Fruit fly (Drosophila melanogaster) whole organism, embryonic: ENCODE measurements around the gene Hsp70Ab.
A peak's percentile ranks its signal among the peaks of the same experiment; 100 is the strongest.

Source experiments
- Awh ChIP-seq: fragments of 200-800 bp; sonication (Bioruptor generic); IDR thresholded peaks from 2 replicates; pipeline ENCODE4, ENCODE4 v1.3.6; 2022; ENCODE audit warnings: missing biosample characterization, missing genetic modification characterization
- Blimp-1 ChIP-seq: fragments of 200-800 bp; sonication (Bioruptor generic); optimal IDR thresholded peaks from 3 replicates; lab custom pipeline; 2018; ENCODE audit warnings: missing biosample characterization, missing genetic modification characterization, mild to moderate bottlenecking, moderate library complexity, missing genetic modification reagents
- CG10267 ChIP-seq: fragments of 200-800 bp; sonication (Bioruptor generic); optimal IDR thresholded peaks from 2 replicates; lab custom pipeline; 2018; ENCODE audit warnings: missing biosample characterization, mild to moderate bottlenecking, missing genetic modification characterization, moderate library complexity
- CG11085 ChIP-seq: fragments of 200-800 bp; sonication (Bioruptor generic); IDR thresholded peaks from 2 replicates; pipeline ENCODE4 v1.3.6; 2022; ENCODE audit warnings: missing biosample characterization, missing genetic modification characterization
- CG11504 ChIP-seq: fragments of 200-800 bp; sonication (Bioruptor generic); optimal IDR thresholded peaks from 3 replicates; lab custom pipeline; 2019; ENCODE audit warnings: missing biosample characterization, mild to moderate bottlenecking, missing genetic modification characterization, moderate library complexity
- CG12219 ChIP-seq: fragments of 200-800 bp; sonication (Bioruptor generic); optimal IDR thresholded peaks from 3 replicates; lab custom pipeline; 2018; ENCODE audit warnings: missing biosample characterization, mild to moderate bottlenecking, missing genetic modification characterization
- CG12391 ChIP-seq: fragments of 200-800 bp; sonication (Bioruptor generic); optimal IDR thresholded peaks from 3 replicates; lab custom pipeline; 2018; ENCODE audit warnings: missing biosample characterization, mild to moderate bottlenecking, missing genetic modification characterization, moderate library complexity
- CG14860 ChIP-seq: fragments of 200-800 bp; sonication (Bioruptor generic); IDR thresholded peaks from 3 replicates; pipeline ENCODE4 v1.3.6; 2022; ENCODE audit warnings: missing biosample characterization, missing genetic modification characterization; ENCODE audit not compliant: partially characterized antibody
- CG14965 ChIP-seq: fragments of 200-800 bp; sonication (Bioruptor generic); optimal IDR thresholded peaks from 2 replicates; lab custom pipeline; 2016; ENCODE audit warnings: missing biosample characterization, missing genetic modification characterization, borderline replicate concordance
- CG18262 ChIP-seq: fragments of 200-800 bp; optimal IDR thresholded peaks from 3 replicates; lab custom pipeline; 2019; ENCODE audit warnings: missing biosample characterization, mild to moderate bottlenecking, missing genetic modification characterization, moderate library complexity
- CG2712 ChIP-seq: fragments of 200-800 bp; optimal IDR thresholded peaks from 3 replicates; lab custom pipeline; 2019; ENCODE audit warnings: missing biosample characterization, mild to moderate bottlenecking, missing genetic modification characterization, moderate library complexity
- CG30403 ChIP-seq: fragments of 200-800 bp; sonication (Bioruptor generic); optimal IDR thresholded peaks from 3 replicates; lab custom pipeline; 2016; ENCODE audit warnings: missing biosample characterization, missing genetic modification characterization
- CG30431 ChIP-seq: fragments of 200-800 bp; sonication (Bioruptor generic); optimal IDR thresholded peaks from 2 replicates; lab custom pipeline; 2017; ENCODE audit warnings: missing biosample characterization, missing genetic modification characterization
- CG31441 ChIP-seq: fragments of 200-800 bp; sonication (Bioruptor generic); IDR thresholded peaks from 2 replicates; pipeline ENCODE4 v1.3.6; 2022; ENCODE audit warnings: missing biosample characterization, missing genetic modification characterization
- CG7745 ChIP-seq: fragments of 200-800 bp; sonication (Bioruptor generic); optimal IDR thresholded peaks from 2 replicates; lab custom pipeline; 2018; ENCODE audit warnings: missing biosample characterization, mild to moderate bottlenecking, missing genetic modification characterization, moderate library complexity
- CG9437 ChIP-seq: fragments of 200-800 bp; sonication (Bioruptor generic); optimal IDR thresholded peaks from 2 replicates; lab custom pipeline; 2018; ENCODE audit warnings: missing biosample characterization, mild to moderate bottlenecking, missing genetic modification characterization
- D19B ChIP-seq: fragments of 200-800 bp; sonication (Bioruptor generic); optimal IDR thresholded peaks from 2 replicates; lab custom pipeline; 2017; ENCODE audit warnings: missing biosample characterization, mild to moderate bottlenecking, missing genetic modification characterization
- Doc2 ChIP-seq: fragments of 200-800 bp; sonication (Bioruptor generic); IDR thresholded peaks from 2 replicates; pipeline ENCODE4 v1.3.6; 2022; ENCODE audit warnings: missing biosample characterization, missing genetic modification characterization
- Drgx ChIP-seq: fragments of 200-800 bp; sonication (Bioruptor generic); IDR thresholded peaks from 2 replicates; pipeline ENCODE4 v1.3.6; 2022; ENCODE audit warnings: missing biosample characterization, missing genetic modification characterization
- H15 ChIP-seq: fragments of 200-800 bp; sonication (Bioruptor generic); IDR thresholded peaks from 3 replicates; pipeline ENCODE4 v1.3.6; 2022; ENCODE audit warnings: missing biosample characterization, missing genetic modification characterization
- Jarid2 ChIP-seq: fragments of 200-800 bp; sonication (Bioruptor generic); optimal IDR thresholded peaks from 3 replicates; lab custom pipeline; 2017; ENCODE audit warnings: mild to moderate bottlenecking, missing biosample characterization, missing genetic modification reagents, missing genetic modification characterization
- Sox102F ChIP-seq: fragments of 200-800 bp; sonication (Bioruptor generic); optimal IDR thresholded peaks from 2 replicates; lab custom pipeline; 2018; ENCODE audit warnings: missing biosample characterization, mild to moderate bottlenecking, missing genetic modification characterization, moderate library complexity
- ac ChIP-seq: fragments of 200-800 bp; sonication (Bioruptor generic); optimal IDR thresholded peaks from 3 replicates; lab custom pipeline; 2017; ENCODE audit warnings: missing biosample characterization, mild to moderate bottlenecking, missing genetic modification characterization
- ato ChIP-seq: fragments of 200-800 bp; sonication (Bioruptor generic); IDR thresholded peaks from 2 replicates; pipeline ENCODE4 v1.3.6; 2022; ENCODE audit warnings: missing biosample characterization, missing genetic modification characterization; ENCODE audit not compliant: partially characterized antibody
- cwo ChIP-seq: fragments of 200-800 bp; sonication (Bioruptor generic); optimal IDR thresholded peaks from 3 replicates; lab custom pipeline; 2017; ENCODE audit warnings: missing biosample characterization, missing genetic modification characterization, mild to moderate bottlenecking, moderate library complexity, missing genetic modification reagents
- dmrt11E ChIP-seq: fragments of 200-800 bp; sonication (Bioruptor generic); optimal IDR thresholded peaks from 3 replicates; lab custom pipeline; 2018; ENCODE audit warnings: missing biosample characterization, mild to moderate bottlenecking, missing genetic modification characterization, moderate library complexity
- exex ChIP-seq: fragments of 200-800 bp; sonication (Bioruptor generic); optimal IDR thresholded peaks from 4 replicates; lab custom pipeline; 2018; ENCODE audit warnings: missing biosample characterization, mild to moderate bottlenecking, missing genetic modification characterization, moderate library complexity
- fd96Cb ChIP-seq: fragments of 200-800 bp; sonication (Bioruptor generic); optimal IDR thresholded peaks from 2 replicates; lab custom pipeline; 2018; ENCODE audit warnings: missing biosample characterization, mild to moderate bottlenecking, missing genetic modification characterization, moderate library complexity
- gem ChIP-seq: fragments of 200-800 bp; sonication (Bioruptor generic); optimal IDR thresholded peaks from 2 replicates; lab custom pipeline; 2019; ENCODE audit warnings: missing biosample characterization, mild to moderate bottlenecking, missing genetic modification characterization, moderate library complexity
- gsb-n ChIP-seq: fragments of 200-800 bp; sonication (Bioruptor generic); optimal IDR thresholded peaks from 3 replicates; lab custom pipeline; 2018; ENCODE audit warnings: missing biosample characterization, mild to moderate bottlenecking, missing genetic modification characterization
- her ChIP-seq: fragments of 200-800 bp; sonication (Bioruptor generic); optimal IDR thresholded peaks from 2 replicates; lab custom pipeline; 2016; ENCODE audit warnings: missing biosample characterization, missing genetic modification characterization
- kni ChIP-seq: fragments of 200-800 bp; sonication (Bioruptor generic); optimal IDR thresholded peaks from 3 replicates; lab custom pipeline; 2017; ENCODE audit warnings: mild to moderate bottlenecking, missing biosample characterization, missing genetic modification reagents, missing genetic modification characterization
- lola ChIP-seq, 3 experiments: fragments of >200 bp in 2 of 3; fragments of 200-800 bp in 1 of 3; sonication (Bioruptor generic) in 1 of 3; optimal IDR thresholded peaks; 2 replicates each; lab custom pipeline; 2017 to 2019; ENCODE audit warnings: missing biosample characterization in 3 of 3, missing genetic modification characterization in 3 of 3, mild to moderate bottlenecking in 1 of 3, moderate library complexity in 1 of 3
- mld ChIP-seq: fragments of 200-800 bp; sonication (Bioruptor generic); IDR thresholded peaks from 3 replicates; pipeline ENCODE4 v1.3.6; 2022; ENCODE audit warnings: missing biosample characterization, missing genetic modification characterization; ENCODE audit not compliant: partially characterized antibody
- nmo ChIP-seq: fragments of 200-800 bp; sonication (Bioruptor generic); optimal IDR thresholded peaks from 2 replicates; lab custom pipeline; 2018; ENCODE audit warnings: missing biosample characterization, mild to moderate bottlenecking, missing genetic modification characterization, moderate library complexity
- row ChIP-seq: fragments of 200-800 bp; sonication (Bioruptor generic); IDR thresholded peaks from 3 replicates; pipeline ENCODE4 v1.3.6; 2022; ENCODE audit warnings: missing biosample characterization, missing genetic modification characterization
- sr ChIP-seq: fragments of 200-800 bp; sonication (Bioruptor generic); IDR thresholded peaks from 3 replicates; pipeline ENCODE4 v1.3.6; 2022; ENCODE audit warnings: missing biosample characterization, missing genetic modification characterization
- twi ChIP-seq: fragments of 200-800 bp; optimal IDR thresholded peaks from 2 replicates; lab custom pipeline; 2019; ENCODE audit warnings: missing biosample characterization, mild to moderate bottlenecking, missing genetic modification characterization, moderate library complexity
- wek ChIP-seq: fragments of 200-800 bp; sonication (Bioruptor generic); optimal IDR thresholded peaks from 3 replicates; lab custom pipeline; 2018; ENCODE audit warnings: missing biosample characterization, mild to moderate bottlenecking, missing genetic modification characterization, moderate library complexity
- z ChIP-seq: fragments of 200-800 bp; sonication (Bioruptor generic); IDR thresholded peaks from 3 replicates; pipeline ENCODE4 v1.3.6; 2022; ENCODE audit warnings: missing biosample characterization, missing genetic modification characterization

Hsp70Ab gene

dm6 chr3R:11976556-11977335 is 18.4 kb downstream of the Hsp70Ab start, which contains the start of gene CG10005 (continued):
- TF ChIP-seq kni (GFP tag; lab: Kevin White, UChicago), result peak; percentile 69
- no peak for TF ChIP-seq mld (GFP tag; lab: Robert Waterston, UW)
- TF ChIP-seq z (GFP tag; lab: Robert Waterston, UW), result peak; percentile 89
- TF ChIP-seq Blimp-1 (GFP tag; lab: Kevin White, UChicago), result peak; percentile 90
- 0 out of 2 replicates have a peak, but pooled peaks have one; percentile 26 for TF ChIP-seq CG11085 (GFP tag; lab: Robert Waterston, UW)
- no peak for TF ChIP-seq CG30403 (GFP tag; lab: Kevin White, UChicago)
- no peak for TF ChIP-seq twi (tag; lab: Kevin White, UChicago)
- no peak for TF ChIP-seq cwo (GFP tag; lab: Kevin White, UChicago)
- no peak for TF ChIP-seq CG9437 (GFP tag; lab: Kevin White, UChicago)
- no peak for TF ChIP-seq gsb-n (tag; lab: Kevin White, UChicago)
- peak; percentile 29; the same call in 1 of the 2 replicates for TF ChIP-seq ato (GFP tag; lab: Robert Waterston, UW)
- TF ChIP-seq wek (GFP tag; lab: Kevin White, UChicago), result no peak
- TF ChIP-seq exex (tag; lab: Kevin White, UChicago), result no peak
- no peak for TF ChIP-seq ac (GFP tag; lab: Kevin White, UChicago)
- 0 out of 3 replicates have a peak, but pooled peaks have one; percentile 12 for TF ChIP-seq H15 (GFP tag; lab: Robert Waterston, UW)
- peak; percentile 77 for TF ChIP-seq Jarid2 (GFP tag; lab: Kevin White, UChicago)

dm6 chr3R:11977336-11977678 is 19.0 kb downstream of the Hsp70Ab start:
- TF ChIP-seq nmo (GFP tag; lab: Kevin White, UChicago) (peak; percentile 1), Awh (GFP tag; lab: Robert Waterston, UW) (no peak), sr (GFP tag; lab: Robert Waterston, UW) (no peak), Doc2 (GFP tag; lab: Robert Waterston, UW) (no peak), CG12219 (GFP tag; lab: Kevin White, UChicago) (no peak), Drgx (GFP tag; lab: Robert Waterston, UW) (peak; percentile 18; the same call in 1 of the 2 replicates), CG12391 (peak; percentile 28), CG30431 (GFP tag; lab: Kevin White, UChicago) (no peak), her (no peak), CG11504 (tag; lab: Kevin White, UChicago) (peak; percentile 18), ato (GFP tag; lab: Robert Waterston, UW) (no peak), gem (tag; lab: Kevin White, UChicago) (peak; percentile 48), gsb-n (tag; lab: Kevin White, UChicago) (peak; percentile 41), CG31441 (GFP tag; lab: Robert Waterston, UW) (0 out of 2 replicates have a peak, but pooled peaks have one; percentile 47), lola (GFP tag; optimal IDR thresholded peaks at IDR 0.05; lab: Kevin White, UChicago) (peak in 1 of 3 experiments; percentile 11), Sox102F (GFP tag; lab: Kevin White, UChicago) (peak; percentile 29), CG14965 (GFP tag; lab: Kevin White, UChicago) (no peak), fd96Cb (tag; lab: Kevin White, UChicago) (no peak), dmrt11E (tag; lab: Kevin White, UChicago) (peak; percentile 21), row (peak; percentile 26; the same call in 1 of the 3 replicates), CG7745 (tag; lab: Kevin White, UChicago) (no peak), CG14860 (no peak), CG2712 (tag; lab: Kevin White, UChicago) (peak; percentile 38), CG18262 (peak; percentile 34), CG11085 (GFP tag; lab: Robert Waterston, UW) (no peak), CG10267 (tag; lab: Kevin White, UChicago) (peak; percentile 1), D19B (peak; percentile 58)
